Fruit fly (Drosophila melanogaster): ENCODE measurements around the gene RpL36A.

The RpL36A gene

dm6 chr2L:8030693-8031210 lies 12.0 kb downstream of the RpL36A start, which contains the start of gene Cka (continued):
- TF ChIP-seq CG15479 (GFP tag; optimal IDR thresholded peaks at IDR 0.05): peak; percentile 92
- peak; percentile 68 for TF ChIP-seq sd (tag; optimal IDR thresholded peaks at IDR 0.05)
- TF ChIP-seq pzg (GFP tag; optimal IDR thresholded peaks at IDR 0.05): peak; percentile 59
- peak; percentile 96 for TF ChIP-seq YL-1 (GFP tag; optimal IDR thresholded peaks at IDR 0.05)
- TF ChIP-seq HLHmδ (GFP tag; optimal IDR thresholded peaks at IDR 0.05): peak; percentile 54
- TF ChIP-seq sens (GFP tag): peak; percentile 41
- TF ChIP-seq otp (GFP tag; IDR thresholded peaks at IDR 0.05): peak; percentile 63; the same call in 1 of the 3 replicates
- peak; percentile 49 for TF ChIP-seq CG14710 (tag; optimal IDR thresholded peaks at IDR 0.05)
- TF ChIP-seq Doc3 (GFP tag; IDR thresholded peaks at IDR 0.05; ENCODE audit: partially characterized antibody): no peak
- no peak for TF ChIP-seq CG6654 (GFP tag; optimal IDR thresholded peaks at IDR 0.05)
- TF ChIP-seq Scr (GFP tag; IDR thresholded peaks at IDR 0.05; ENCODE audit: partially characterized antibody): peak; percentile 8; the same call in 1 of the 2 replicates
- TF ChIP-seq Hsf (GFP tag; optimal IDR thresholded peaks at IDR 0.05): no peak
- no peak for TF ChIP-seq ATbp (GFP tag; optimal IDR thresholded peaks at IDR 0.05)
- no peak for TF ChIP-seq CG1024 (GFP tag; IDR thresholded peaks at IDR 0.05)
- TF ChIP-seq CG6272 (GFP tag; IDR thresholded peaks at IDR 0.05): 0 out of 2 replicates have a peak, but pooled peaks have one; percentile 12
- TF ChIP-seq chinmo (GFP tag; IDR thresholded peaks at IDR 0.05; ENCODE audit: partially characterized antibody): 0 out of 4 replicates have a peak, but pooled peaks have one; percentile 6
- TF ChIP-seq HHEX (GFP tag; optimal IDR thresholded peaks at IDR 0.05): peak; percentile 16
- TF ChIP-seq Lhr (GFP tag; optimal IDR thresholded peaks at IDR 0.05): peak; percentile 30
- peak; percentile 42 for TF ChIP-seq Hmr (GFP tag; optimal IDR thresholded peaks at IDR 0.05)
- TF ChIP-seq schlank (tag; optimal IDR thresholded peaks at IDR 0.05): peak; percentile 31
- TF ChIP-seq CG2199 (GFP tag; IDR thresholded peaks at IDR 0.05): peak; percentile 93
- no peak for TF ChIP-seq Tbp (GFP tag; optimal IDR thresholded peaks at IDR 0.05)
- TF ChIP-seq Sin3A (optimal IDR thresholded peaks at IDR 0.05): peak; percentile 46

- TF ChIP-seq Med (GFP tag): peak; percentile 62
- no peak for TF ChIP-seq Awh (GFP tag; IDR thresholded peaks at IDR 0.05)
- no peak for TF ChIP-seq Fer2 (tag; optimal IDR thresholded peaks at IDR 0.05)
- no peak for TF ChIP-seq chm (GFP tag; IDR thresholded peaks at IDR 0.05)
- peak; percentile 40 for TF ChIP-seq CG13287 (GFP tag; IDR thresholded peaks at IDR 0.05; ENCODE audit: partially characterized antibody)
- peak; percentile 37 for TF ChIP-seq unc-4 (GFP tag; IDR thresholded peaks at IDR 0.05; ENCODE audit: partially characterized antibody)
- TF ChIP-seq trh (GFP tag; optimal IDR thresholded peaks at IDR 0.05): no peak
- no peak for TF ChIP-seq CG17361 (GFP tag; IDR thresholded peaks at IDR 0.05)
- TF ChIP-seq stc (GFP tag; IDR thresholded peaks at IDR 0.05): peak; percentile 34; the same call in 1 of the 2 replicates
- peak; percentile 43; the same call in 1 of the 2 replicates for TF ChIP-seq amos (GFP tag; IDR thresholded peaks at IDR 0.05; ENCODE audit: partially characterized antibody)
- TF ChIP-seq lilli (GFP tag; optimal IDR thresholded peaks at IDR 0.05): no peak
- peak; percentile 59 for TF ChIP-seq Scr (GFP tag; IDR thresholded peaks at IDR 0.05; ENCODE audit: partially characterized antibody)
- no peak for TF ChIP-seq CG3065 (GFP tag; optimal IDR thresholded peaks at IDR 0.05)
- TF ChIP-seq CG9932 (GFP tag; IDR thresholded peaks at IDR 0.05): peak; percentile 15; the same call in 1 of the 2 replicates
- peak; percentile 28; the same call in 1 of the 4 replicates for TF ChIP-seq Dll (GFP tag; IDR thresholded peaks at IDR 0.05; ENCODE audit: partially characterized antibody)
- TF ChIP-seq CG11247 (GFP tag; IDR thresholded peaks at IDR 0.05): no peak
- TF ChIP-seq knrl (GFP tag; IDR thresholded peaks at IDR 0.05; ENCODE audit: partially characterized antibody): peak; percentile 17; the same call in 1 of the 3 replicates
- 0 out of 2 replicates have a peak, but pooled peaks have one; percentile 20 for TF ChIP-seq bbx (GFP tag; IDR thresholded peaks at IDR 0.05; ENCODE audit: partially characterized antibody)
- peak; percentile 58 for TF ChIP-seq Sry-δ (GFP tag; optimal IDR thresholded peaks at IDR 0.05)
- no peak for TF ChIP-seq CG6254 (GFP tag; optimal IDR thresholded peaks at IDR 0.05)
- no peak for TF ChIP-seq dimm (GFP tag; IDR thresholded peaks at IDR 0.05)
- TF ChIP-seq CG9797 (GFP tag; optimal IDR thresholded peaks at IDR 0.05): no peak
- peak; percentile 95 for TF ChIP-seq CG12155 (GFP tag; optimal IDR thresholded peaks at IDR 0.05)
- TF ChIP-seq CG34224 (GFP tag; IDR thresholded peaks at IDR 0.05; ENCODE audit: partially characterized antibody): 0 out of 3 replicates have a peak, but pooled peaks have one; percentile 8
- no peak for TF ChIP-seq Stat92E (GFP tag; optimal IDR thresholded peaks at IDR 0.05)
Observed at dm6 chr2L:8030102-8030501, 12.6 kb downstream of the RpL36A start.
